Worm (Caenorhabditis elegans): ENCODE results near the gene Y39E4B.10.

The Y39E4B.10 gene

ce11 chrIII:13107307-13107706 is 45.4 kb downstream of the Y39E4B.10 start, which contains the start of gene dhhc-8:
dhhc-8 (plus strand) TSS chrIII:13107607.
- no peak for TF ChIP-seq sem-4 (tag; optimal IDR thresholded peaks at IDR 0.05)
- TF ChIP-seq nhr-129 (tag; optimal IDR thresholded peaks at IDR 0.05) = no peak
- no peak for TF ChIP-seq gmeb-1 (tag; optimal IDR thresholded peaks at IDR 0.05)
- TF ChIP-seq alr-1 (tag; optimal IDR thresholded peaks at IDR 0.05) = no peak
- TF ChIP-seq snpc-4 (tag; optimal IDR thresholded peaks at IDR 0.05) = no peak
- TF ChIP-seq Y55F3AM.14 (GFP tag; optimal IDR thresholded peaks at IDR 0.05) = no peak
- TF ChIP-seq mab-5 (tag; optimal IDR thresholded peaks at IDR 0.05) = no peak
- TF ChIP-seq nhr-77 (tag; optimal IDR thresholded peaks at IDR 0.05) = no peak
- no peak for TF ChIP-seq ZK546.5 (tag; optimal IDR thresholded peaks at IDR 0.05)
- TF ChIP-seq lsy-2 (tag; optimal IDR thresholded peaks at IDR 0.05) = no peak
- TF ChIP-seq lin-13 (GFP tag; optimal IDR thresholded peaks at IDR 0.05) = no peak
- TF ChIP-seq lin-39 (tag; optimal IDR thresholded peaks at IDR 0.05) = no peak

DNA sequence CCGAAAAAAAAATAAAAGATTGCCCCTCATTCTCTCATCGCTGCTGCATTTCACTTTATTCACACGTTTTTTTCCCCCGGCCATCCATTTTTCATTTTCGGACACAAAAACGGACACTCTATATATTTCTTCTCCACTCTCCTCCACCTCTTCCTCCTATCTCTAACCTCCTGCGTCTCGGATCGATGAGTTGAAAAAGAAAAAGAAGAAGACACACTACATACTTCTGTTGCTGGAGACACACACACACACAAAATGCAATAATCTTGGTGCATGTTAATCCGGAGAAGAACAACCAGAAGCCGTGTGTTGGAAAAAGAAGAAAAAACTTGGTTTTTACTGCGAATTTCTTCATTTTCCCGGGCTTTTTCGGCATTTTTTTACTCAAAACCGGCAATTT is 46.7 kb downstream of the Y39E4B.10 start:
- TF ChIP-seq unc-62 (GFP tag; optimal IDR thresholded peaks at IDR 0.05) = no peak
- no peak for TF ChIP-seq mab-5 (tag; optimal IDR thresholded peaks at IDR 0.05)
- no peak for TF ChIP-seq ztf-1 (GFP tag; conservative IDR thresholded peaks at IDR 0.05)
- no peak for TF ChIP-seq skn-1 (tag; optimal IDR thresholded peaks at IDR 0.05)
- no peak for TF ChIP-seq elt-3 (tag; optimal IDR thresholded peaks at IDR 0.05)
- no peak for TF ChIP-seq aly-2 (tag; optimal IDR thresholded peaks at IDR 0.05)
- no peak for TF ChIP-seq lin-39 (tag; optimal IDR thresholded peaks at IDR 0.05)
- no peak for TF ChIP-seq nhr-11 (tag; optimal IDR thresholded peaks at IDR 0.05)
- TF ChIP-seq egl-27 (tag; optimal IDR thresholded peaks at IDR 0.05) = no peak
- TF ChIP-seq lin-13 (GFP tag; optimal IDR thresholded peaks at IDR 0.05) = peak; percentile 47
- peak; percentile 87 for TF ChIP-seq unc-55 (GFP tag; optimal IDR thresholded peaks at IDR 0.05)
- TF ChIP-seq ztf-4 (tag; optimal IDR thresholded peaks at IDR 0.05) = no peak
- TF ChIP-seq ama-1 (optimal IDR thresholded peaks at IDR 0.05) = no peak
- TF ChIP-seq zag-1 (tag; optimal IDR thresholded peaks at IDR 0.05) = no peak
- no peak for TF ChIP-seq peb-1 (tag; optimal IDR thresholded peaks at IDR 0.05)
- TF ChIP-seq nhr-25 (tag; optimal IDR thresholded peaks at IDR 0.05) = no peak
- no peak for TF ChIP-seq elt-1 (tag; optimal IDR thresholded peaks at IDR 0.05)
- TF ChIP-seq ceh-16 (tag; optimal IDR thresholded peaks at IDR 0.05) = no peak
- TF ChIP-seq crh-2 (tag; optimal IDR thresholded peaks at IDR 0.05) = peak; percentile 68
- no peak for TF ChIP-seq ceh-82 (tag; optimal IDR thresholded peaks at IDR 0.05)
- no peak for TF ChIP-seq nhr-10 (tag; optimal IDR thresholded peaks at IDR 0.05)
- no peak for TF ChIP-seq sma-9 (GFP tag; optimal IDR thresholded peaks at IDR 0.05)
- TF ChIP-seq sma-9 (tag; optimal IDR thresholded peaks at IDR 0.05) = no peak
- TF ChIP-seq nhr-129 (tag; optimal IDR thresholded peaks at IDR 0.05) = peak; percentile 71
- TF ChIP-seq ztf-11 (tag; optimal IDR thresholded peaks at IDR 0.05) = no peak
- TF ChIP-seq nhr-77 (tag; optimal IDR thresholded peaks at IDR 0.05) = no peak
- TF ChIP-seq nhr-23 (tag; optimal IDR thresholded peaks at IDR 0.05) = no peak
- TF ChIP-seq R02D3.7 (tag; optimal IDR thresholded peaks at IDR 0.05) = no peak
- peak; percentile 62 for TF ChIP-seq fos-1 (tag; optimal IDR thresholded peaks at IDR 0.05)
- peak; percentile 67 for TF ChIP-seq sem-4 (tag; optimal IDR thresholded peaks at IDR 0.05)
- TF ChIP-seq blmp-1 (tag; optimal IDR thresholded peaks at IDR 0.05; ENCODE audit: insufficient read depth) = no peak
- no peak for TF ChIP-seq lin-11 (tag; optimal IDR thresholded peaks at IDR 0.05)
- TF ChIP-seq nhr-21 (tag; optimal IDR thresholded peaks at IDR 0.05) = no peak
- TF ChIP-seq sma-3 (GFP tag; optimal IDR thresholded peaks at IDR 0.05) = no peak
- TF ChIP-seq mbf-1 (tag; optimal IDR thresholded peaks at IDR 0.05) = no peak
- TF ChIP-seq C34F6.9 (tag; optimal IDR thresholded peaks at IDR 0.05) = peak; percentile 59
- peak; percentile 42 for TF ChIP-seq F13H6.1 (tag; optimal IDR thresholded peaks at IDR 0.05)
- no peak for TF ChIP-seq dmd-4 (tag; optimal IDR thresholded peaks at IDR 0.05)
- TF ChIP-seq unc-39 (tag; optimal IDR thresholded peaks at IDR 0.05) = no peak
- no peak for TF ChIP-seq alr-1 (tag; optimal IDR thresholded peaks at IDR 0.05)
- TF ChIP-seq gmeb-1 (tag; optimal IDR thresholded peaks at IDR 0.05) = peak; percentile 20
- no peak for TF ChIP-seq nhr-237 (tag; optimal IDR thresholded peaks at IDR 0.05)
- TF ChIP-seq lsy-2 (tag; optimal IDR thresholded peaks at IDR 0.05) = peak in 1 of 2 experiments; percentile 61
- no peak for TF ChIP-seq nhr-6 (tag; optimal IDR thresholded peaks at IDR 0.05)
- no peak for TF ChIP-seq mdl-1 (tag; optimal IDR thresholded peaks at IDR 0.05)
- no peak for TF ChIP-seq snpc-4 (tag; optimal IDR thresholded peaks at IDR 0.05)
- no peak for TF ChIP-seq Y55F3AM.14 (GFP tag; optimal IDR thresholded peaks at IDR 0.05)
- no peak for TF ChIP-seq ZK546.5 (tag; optimal IDR thresholded peaks at IDR 0.05)
- TF ChIP-seq nhr-12 (tag; optimal IDR thresholded peaks at IDR 0.05) = no peak
